Fruit fly (Drosophila melanogaster) whole organism, pupa: ENCODE data around the gene Yod1.

Source experiments
- CG12605 ChIP-seq: fragments of 200-800 bp; sonication (Bioruptor generic); IDR thresholded peaks from 2 replicates; pipeline ENCODE4 v1.3.6; 2022; ENCODE audit warnings: missing biosample characterization, missing genetic modification characterization
- CG13204 ChIP-seq: fragments of 200-800 bp; sonication (Bioruptor generic); optimal IDR thresholded peaks from 2 replicates; lab custom pipeline; 2018; ENCODE audit warnings: missing biosample characterization, mild to moderate bottlenecking, missing genetic modification characterization, moderate library complexity
- CG14655 ChIP-seq: fragments of 200-800 bp; sonication (Bioruptor generic); optimal IDR thresholded peaks from 3 replicates; lab custom pipeline; 2017; ENCODE audit warnings: mild to moderate bottlenecking, missing biosample characterization, missing genetic modification reagents, missing genetic modification characterization
- CG15710 ChIP-seq: fragments of 200-800 bp; sonication (Bioruptor generic); optimal IDR thresholded peaks from 2 replicates; lab custom pipeline; 2018; ENCODE audit warnings: missing biosample characterization, mild to moderate bottlenecking, missing genetic modification characterization, moderate library complexity
- CG17806 ChIP-seq: fragments of 200-800 bp; sonication (Bioruptor generic); optimal IDR thresholded peaks from 2 replicates; lab custom pipeline; 2018; ENCODE audit warnings: missing biosample characterization, mild to moderate bottlenecking, missing genetic modification characterization, moderate library complexity
- CG32121 ChIP-seq: fragments of 200-800 bp; sonication (Bioruptor generic); IDR thresholded peaks from 2 replicates; pipeline ENCODE4 v1.3.6; 2022; ENCODE audit warnings: missing biosample characterization, missing genetic modification characterization
- CG34367 ChIP-seq: fragments of 200-800 bp; sonication (Bioruptor generic); optimal IDR thresholded peaks from 2 replicates; lab custom pipeline; 2018; ENCODE audit warnings: missing biosample characterization, mild to moderate bottlenecking, missing genetic modification characterization
- CG4496 ChIP-seq: fragments of 200-800 bp; sonication (Bioruptor generic); IDR thresholded peaks from 3 replicates; pipeline ENCODE4 v1.3.6; 2022; ENCODE audit warnings: missing biosample characterization, missing genetic modification characterization
- CG8159 ChIP-seq: fragments of 200-800 bp; sonication (Bioruptor generic); optimal IDR thresholded peaks from 3 replicates; lab custom pipeline; 2018; ENCODE audit warnings: missing biosample characterization, mild to moderate bottlenecking, missing genetic modification characterization, moderate library complexity
- CG8301 ChIP-seq: fragments of 200-800 bp; sonication (Bioruptor generic); optimal IDR thresholded peaks from 2 replicates; lab custom pipeline; 2018; ENCODE audit warnings: missing biosample characterization, mild to moderate bottlenecking, missing genetic modification characterization
- EcR ChIP-seq: fragments of 200-800 bp; sonication (Bioruptor generic); optimal IDR thresholded peaks from 3 replicates; lab custom pipeline; 2019; ENCODE audit warnings: missing biosample characterization, missing genetic modification characterization, mild to moderate bottlenecking, moderate library complexity, missing genetic modification reagents
- Ets98B ChIP-seq: fragments of 200-800 bp; sonication (Bioruptor generic); IDR thresholded peaks from 2 replicates; pipeline ENCODE4 v1.3.6; 2022; ENCODE audit warnings: missing biosample characterization, missing genetic modification characterization
- Pif1A ChIP-seq: fragments of 200-800 bp; sonication (Bioruptor generic); optimal IDR thresholded peaks from 3 replicates; lab custom pipeline; 2016; ENCODE audit warnings: missing biosample characterization, missing genetic modification characterization
- Pif1B ChIP-seq: fragments of 200-800 bp; sonication (Bioruptor generic); optimal IDR thresholded peaks from 3 replicates; lab custom pipeline; 2016; ENCODE audit warnings: missing biosample characterization, missing genetic modification characterization
- fd96Ca ChIP-seq: fragments of 200-800 bp; sonication (Bioruptor generic); IDR thresholded peaks from 3 replicates; pipeline ENCODE4 v1.3.6; 2022; ENCODE audit warnings: missing biosample characterization, missing genetic modification characterization
- gl ChIP-seq: fragments of 200-800 bp; sonication (Bioruptor generic); optimal IDR thresholded peaks from 2 replicates; lab custom pipeline; 2018; ENCODE audit warnings: missing biosample characterization, mild to moderate bottlenecking, missing genetic modification characterization

Gene Yod1

DNA sequence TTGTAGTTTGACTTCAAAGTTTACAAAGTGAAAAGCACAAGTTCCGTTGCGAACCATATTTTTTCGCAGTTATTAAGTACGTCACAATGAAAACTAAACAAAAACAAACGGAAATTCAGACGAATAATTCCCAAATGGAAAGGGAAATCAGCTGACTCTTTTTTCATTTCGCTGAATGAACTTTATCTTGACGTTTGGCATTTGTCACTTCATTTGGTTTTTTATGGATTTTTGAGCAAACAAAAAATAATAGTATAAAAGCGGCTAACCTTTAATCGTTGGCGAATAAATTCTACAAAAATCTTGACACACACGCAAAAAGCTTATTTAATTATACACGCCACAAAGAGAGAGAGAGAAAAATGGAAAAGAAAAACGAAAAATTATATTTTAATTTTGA, 50.0 kb downstream of the Yod1 start:
- TF ChIP-seq CG34367 (tag; lab: Kevin White, UChicago) (no peak), CG4496 (GFP tag; lab: Robert Waterston, UW) (no peak)
- TF ChIP-seq, all 21 proteins: peak for 0

dm6 chr3L:5184502-5184859, 50.8 kb downstream of the Yod1 start:
- TF ChIP-seq CG8301 (tag; lab: Kevin White, UChicago) (no peak), CG34367 (tag; lab: Kevin White, UChicago) (no peak), CG13204 (GFP tag; lab: Kevin White, UChicago) (no peak), CG32121 (no peak), gl (tag; lab: Kevin White, UChicago) (no peak), CG15710 (no peak), CG12605 (GFP tag; lab: Robert Waterston, UW) (0 out of 2 replicates have a peak, but pooled peaks have one; percentile 7), Pif1A (GFP tag; lab: Kevin White, UChicago) (peak; percentile 22), EcR (GFP tag; lab: Kevin White, UChicago) (peak; percentile 49), fd96Ca (GFP tag; lab: Robert Waterston, UW) (no peak), CG8159 (peak; percentile 20), Pif1B (no peak), CG17806 (no peak)

- TF ChIP-seq CG32121 (0 out of 2 replicates have a peak, but pooled peaks have one; percentile 8), Pif1B (peak; percentile 5), CG14655 (peak; percentile 17), CG13204 (GFP tag; lab: Kevin White, UChicago) (no peak), CG17806 (no peak), Ets98B (GFP tag; lab: Robert Waterston, UW) (peak; percentile 40; the same call in 1 of the 2 replicates), CG4496 (GFP tag; lab: Robert Waterston, UW) (peak; percentile 50; the same call in 1 of the 3 replicates), CG15710 (no peak), CG12605 (GFP tag; lab: Robert Waterston, UW) (0 out of 2 replicates have a peak, but pooled peaks have one; percentile 8), fd96Ca (GFP tag; lab: Robert Waterston, UW) (0 out of 3 replicates have a peak, but pooled peaks have one; percentile 39), CG34367 (tag; lab: Kevin White, UChicago) (no peak)
Observed at dm6 chr3L:5184860-5185639, 51.4 kb downstream of the Yod1 start.
